Fruit fly (Drosophila melanogaster): Measurements from ENCODE around the gene SWIP.

DNA sequence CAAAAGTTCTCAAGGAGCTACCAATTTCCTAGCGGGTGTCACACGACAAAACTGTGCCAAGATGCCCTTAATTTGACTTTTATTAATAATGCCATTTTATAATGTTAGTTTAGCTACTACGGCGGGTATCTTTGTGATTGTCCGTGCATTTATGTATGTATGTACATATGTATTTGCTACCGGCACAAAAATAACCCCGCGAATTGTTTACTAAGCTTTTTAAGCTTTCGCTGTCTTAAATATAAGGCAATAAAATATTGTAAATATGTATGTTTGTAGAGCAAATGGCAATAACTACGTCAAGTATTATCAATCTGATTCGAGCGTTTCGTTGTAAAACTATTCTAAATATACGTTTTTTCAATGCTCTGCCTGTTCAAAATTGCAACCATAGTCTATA is 4.6 kb upstream of the SWIP start:
- TF ChIP-seq psq (optimal IDR thresholded peaks at IDR 0.05), result no peak
- no peak for TF ChIP-seq h (optimal IDR thresholded peaks at IDR 0.05)
- TF ChIP-seq Myc (optimal IDR thresholded peaks at IDR 0.05), result no peak
- no peak for TF ChIP-seq Sin3A (optimal IDR thresholded peaks at IDR 0.05)
- no peak for TF ChIP-seq insv (optimal IDR thresholded peaks at IDR 0.05)
